Fruit fly (Drosophila melanogaster) whole organism: ENCODE results near the gene pasi1.

Experiments
- psq ChIP-seq: fragments of >200 bp; optimal IDR thresholded peaks from 2 replicates; lab custom pipeline; 2017
- usp ChIP-seq: fragments of >200 bp; optimal IDR thresholded peaks from 2 replicates; lab custom pipeline; 2017; ENCODE audit warnings: missing biosample characterization, missing genetic modification characterization, mixed read lengths

DNA sequence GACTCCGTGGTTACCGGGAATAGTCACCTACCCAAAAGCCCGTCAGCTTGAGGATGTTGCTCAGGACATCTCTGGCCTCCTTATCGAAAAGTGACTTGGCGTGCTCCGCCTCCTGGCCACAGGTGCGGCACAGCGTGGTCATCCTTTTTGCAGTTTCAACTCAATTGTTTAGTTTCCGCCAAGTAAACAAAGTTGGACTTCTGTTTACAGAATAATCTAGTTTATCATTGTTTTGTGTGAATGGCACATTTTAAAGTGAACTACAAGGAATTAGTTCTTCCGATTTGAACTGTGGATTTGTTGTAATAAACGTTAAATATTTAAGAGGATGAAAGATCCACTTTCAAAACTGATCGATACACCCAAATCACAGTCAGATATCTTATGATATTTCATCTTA is 8.2 kb downstream of the pasi1 start, which contains the start of gene CG17806:
- TF ChIP-seq psq (no peak), usp (GFP tag; lab: Kevin White, UChicago) (no peak)
